Worm (Caenorhabditis elegans) whole organism, L3 larva: ENCODE results near the gene nhr-47.
A peak's percentile ranks its signal among the peaks of the same experiment; 100 is the strongest.

ENCODE experiments used
- ZK546.5 ChIP-seq: sonication (generic microtip); optimal IDR thresholded peaks from 2 replicates; lab custom pipeline; 2017; ENCODE audit warnings: missing biosample characterization, missing genetic modification characterization
- aly-2 ChIP-seq: fragments of 150-350 bp; optimal IDR thresholded peaks from 2 replicates; lab custom pipeline; 2014; ENCODE audit warnings: missing biosample characterization, missing genetic modification characterization
- ama-1 ChIP-seq: fragments of 150-350 bp; optimal IDR thresholded peaks from 2 replicates; lab custom pipeline; 2018
- ceh-16 ChIP-seq: sonication (generic microtip); optimal IDR thresholded peaks from 2 replicates; lab custom pipeline; 2017; ENCODE audit warnings: missing biosample characterization, missing genetic modification characterization
- ceh-28 ChIP-seq: fragments of 150-350 bp; optimal IDR thresholded peaks from 2 replicates; lab custom pipeline; 2014; ENCODE audit warnings: missing biosample characterization, missing genetic modification reagents, missing genetic modification characterization
- ceh-82 ChIP-seq: fragments of 150-350 bp; optimal IDR thresholded peaks from 2 replicates; lab custom pipeline; 2014; ENCODE audit warnings: missing biosample characterization, missing genetic modification characterization
- ceh-9 ChIP-seq: sonication (generic microtip); optimal IDR thresholded peaks from 2 replicates; lab custom pipeline; 2018; ENCODE audit warnings: missing biosample characterization, missing genetic modification characterization
- daf-12 ChIP-seq: fragments of 150-350 bp; optimal IDR thresholded peaks from 2 replicates; lab custom pipeline; 2014; ENCODE audit warnings: missing biosample characterization, missing genetic modification reagents, missing genetic modification characterization
- egl-27 ChIP-seq: sonication (generic microtip); optimal IDR thresholded peaks from 4 replicates; lab custom pipeline; 2017; ENCODE audit warnings: missing biosample characterization, missing genetic modification reagents, missing genetic modification characterization
- egl-5 ChIP-seq: fragments of 150-350 bp; optimal IDR thresholded peaks from 2 replicates; lab custom pipeline; 2017; ENCODE audit warnings: missing biosample characterization, missing genetic modification reagents, missing genetic modification characterization, inconsistent platforms
- elt-1 ChIP-seq: fragments of 150-350 bp; optimal IDR thresholded peaks from 2 replicates; lab custom pipeline; 2014; ENCODE audit warnings: missing biosample characterization, missing genetic modification characterization
- elt-2 ChIP-seq: sonication (generic microtip); optimal IDR thresholded peaks from 2 replicates; lab custom pipeline; 2016; ENCODE audit warnings: missing genetic modification reagents, mild to moderate bottlenecking, missing genetic modification characterization, missing compliant biosample characterization
- eor-1 ChIP-seq, 2 experiments: fragments of 150-350 bp; optimal IDR thresholded peaks; 2 replicates each; lab custom pipeline; 2014 to 2018; ENCODE audit warnings: missing biosample characterization in 2 of 2, missing genetic modification characterization in 2 of 2
- fkh-2 ChIP-seq: fragments of 150-350 bp; optimal IDR thresholded peaks from 2 replicates; lab custom pipeline; 2014; ENCODE audit warnings: missing biosample characterization, missing genetic modification reagents, missing genetic modification characterization
- fos-1 ChIP-seq: fragments of 150-350 bp; optimal IDR thresholded peaks from 2 replicates; lab custom pipeline; 2014; ENCODE audit warnings: missing biosample characterization, missing genetic modification characterization
- hmg-11 ChIP-seq: sonication (generic microtip); optimal IDR thresholded peaks from 2 replicates; lab custom pipeline; 2016; ENCODE audit warnings: missing genetic modification characterization, missing compliant biosample characterization
- jun-1 ChIP-seq: fragments of 150-350 bp; optimal IDR thresholded peaks from 2 replicates; lab custom pipeline; 2014; ENCODE audit warnings: missing biosample characterization, missing genetic modification reagents, missing genetic modification characterization
- lin-15B ChIP-seq: fragments of 150-350 bp; optimal IDR thresholded peaks from 2 replicates; lab custom pipeline; 2014; ENCODE audit warnings: missing biosample characterization, missing genetic modification characterization
- lin-39 ChIP-seq: fragments of 150-350 bp; optimal IDR thresholded peaks from 2 replicates; lab custom pipeline; 2018; ENCODE audit warnings: missing biosample characterization, missing genetic modification reagents, missing genetic modification characterization
- mdl-1 ChIP-seq: fragments of 150-350 bp; optimal IDR thresholded peaks from 2 replicates; lab custom pipeline; 2014; ENCODE audit warnings: missing biosample characterization, missing genetic modification characterization
- mml-1 ChIP-seq: fragments of 150-350 bp; sonication (generic microtip); optimal IDR thresholded peaks from 3 replicates; lab custom pipeline; 2014; ENCODE audit warnings: missing biosample characterization, missing genetic modification characterization
- nfya-1 ChIP-seq: sonication (generic microtip); optimal IDR thresholded peaks from 2 replicates; lab custom pipeline; 2017; ENCODE audit warnings: missing genetic modification characterization, mild to moderate bottlenecking, missing compliant biosample characterization, antibody characterized with exemption, moderate library complexity; ENCODE audit not compliant: insufficient read depth
- nhr-11 ChIP-seq: fragments of 150-350 bp; optimal IDR thresholded peaks from 2 replicates; lab custom pipeline; 2014; ENCODE audit warnings: missing biosample characterization, missing genetic modification characterization
- nhr-12 ChIP-seq: fragments of 150-350 bp; optimal IDR thresholded peaks from 2 replicates; lab custom pipeline; 2014; ENCODE audit warnings: missing biosample characterization, missing genetic modification characterization
- nhr-237 ChIP-seq: fragments of 150-350 bp; optimal IDR thresholded peaks from 2 replicates; lab custom pipeline; 2014; ENCODE audit warnings: missing biosample characterization, missing genetic modification characterization
- nhr-25 ChIP-seq: sonication (generic microtip); optimal IDR thresholded peaks from 2 replicates; lab custom pipeline; 2017; ENCODE audit warnings: missing biosample characterization, missing genetic modification characterization
- nhr-28 ChIP-seq: fragments of 150-350 bp; optimal IDR thresholded peaks from 2 replicates; lab custom pipeline; 2014; ENCODE audit warnings: missing biosample characterization, missing genetic modification characterization
- nhr-43 ChIP-seq: sonication (generic microtip); optimal IDR thresholded peaks from 2 replicates; lab custom pipeline; 2016; ENCODE audit warnings: mild to moderate bottlenecking, missing genetic modification characterization, missing compliant biosample characterization; ENCODE audit not compliant: poor library complexity, severe bottlenecking
- nhr-67 ChIP-seq: fragments of 150-350 bp; optimal IDR thresholded peaks from 2 replicates; lab custom pipeline; 2014; ENCODE audit warnings: missing biosample characterization, missing genetic modification characterization
- nhr-76 ChIP-seq: fragments of 150-350 bp; sonication (generic microtip); optimal IDR thresholded peaks from 5 replicates; lab custom pipeline; 2014; ENCODE audit warnings: missing biosample characterization, missing genetic modification characterization
- pha-4 ChIP-seq: fragments of 150-350 bp; optimal IDR thresholded peaks from 2 replicates; lab custom pipeline; 2014; ENCODE audit warnings: missing biosample characterization, missing genetic modification reagents, missing genetic modification characterization
- pqm-1 ChIP-seq: fragments of 150-350 bp; optimal IDR thresholded peaks from 2 replicates; lab custom pipeline; 2017; ENCODE audit warnings: missing biosample characterization, missing genetic modification characterization, inconsistent platforms
- sea-2 ChIP-seq: fragments of 150-350 bp; sonication (generic microtip); optimal IDR thresholded peaks from 4 replicates; lab custom pipeline; 2014; ENCODE audit warnings: missing biosample characterization, missing genetic modification reagents, missing genetic modification characterization
- tbx-2 ChIP-seq: sonication (generic microtip); optimal IDR thresholded peaks from 2 replicates; lab custom pipeline; 2016; ENCODE audit warnings: mild to moderate bottlenecking, missing genetic modification characterization, missing compliant biosample characterization
- unc-62 ChIP-seq: fragments of 150-350 bp; sonication (generic microtip); optimal IDR thresholded peaks from 4 replicates; lab custom pipeline; 2014; ENCODE audit warnings: missing biosample characterization, missing genetic modification reagents, missing genetic modification characterization
- zag-1 ChIP-seq: fragments of 150-350 bp; optimal IDR thresholded peaks from 2 replicates; lab custom pipeline; 2014; ENCODE audit warnings: missing biosample characterization, missing genetic modification characterization
- ztf-11 ChIP-seq: fragments of 150-350 bp; optimal IDR thresholded peaks from 2 replicates; lab custom pipeline; 2014; ENCODE audit warnings: missing biosample characterization, missing genetic modification characterization
- ztf-4 ChIP-seq: fragments of 150-350 bp; optimal IDR thresholded peaks from 2 replicates; lab custom pipeline; 2014; ENCODE audit warnings: missing biosample characterization, missing genetic modification characterization

Gene nhr-47

ce11 chrV:5533755-5534154 lies 28.7 kb downstream of the nhr-47 start, which contains the start of gene grl-1:
Gene grl-1, minus strand, starts transcription at chrV:5533855.
- TF ChIP-seq aly-2 (tag; lab: Kevin White, UChicago) (no peak), nhr-67 (tag; lab: Kevin White, UChicago) (no peak)

ce11 chrV:5535774-5536173 lies 30.7 kb downstream of the nhr-47 start, which contains the start of gene C24G6.8:
Gene C24G6.8, minus strand, starts transcription at chrV:5535874.
- no peak for TF ChIP-seq ceh-28 (tag; lab: Kevin White, UChicago)
- no peak for TF ChIP-seq sea-2 (GFP tag; lab: Kevin White, UChicago)
- TF ChIP-seq egl-27: no peak
- no peak for TF ChIP-seq jun-1 (tag; lab: Kevin White, UChicago)
- TF ChIP-seq eor-1 (tag; optimal IDR thresholded peaks at IDR 0.05; lab: Kevin White, UChicago): no peak
- TF ChIP-seq ztf-11 (tag; lab: Kevin White, UChicago): no peak
- no peak for TF ChIP-seq ZK546.5 (tag; lab: Kevin White, UChicago)
- TF ChIP-seq tbx-2 (tag; lab: Kevin White, UChicago): no peak
- no peak for TF ChIP-seq ceh-82 (tag; lab: Kevin White, UChicago)
- TF ChIP-seq ama-1 (lab: Kevin White, UChicago): no peak
- TF ChIP-seq nhr-25: no peak
- no peak for TF ChIP-seq mml-1 (tag; lab: Kevin White, UChicago)
- no peak for TF ChIP-seq aly-2 (tag; lab: Kevin White, UChicago)
- TF ChIP-seq nhr-12: no peak
- no peak for TF ChIP-seq ztf-4 (tag; lab: Kevin White, UChicago)
- no peak for TF ChIP-seq elt-1
- TF ChIP-seq nhr-11 (tag; lab: Kevin White, UChicago): no peak

ce11 chrV:5536240-5536811 lies 31.3 kb downstream of the nhr-47 start, which contains the start of the genes cox-16 and syp-2:
Gene cox-16, minus strand, starts transcription at chrV:5536243.
Gene syp-2, plus strand, starts transcription at chrV:5536487.
- no peak for TF ChIP-seq nhr-28 (tag; lab: Kevin White, UChicago)
- no peak for TF ChIP-seq elt-2 (tag; lab: Kevin White, UChicago)
- TF ChIP-seq lin-39: peak; percentile 9
- TF ChIP-seq pha-4 (tag; lab: Kevin White, UChicago): peak; percentile 23
- no peak for TF ChIP-seq elt-1
- TF ChIP-seq lin-15B (tag; lab: Kevin White, UChicago): peak; percentile 2
- TF ChIP-seq tbx-2 (tag; lab: Kevin White, UChicago): no peak

- TF ChIP-seq zag-1 (tag; lab: Kevin White, UChicago): no peak
- no peak for TF ChIP-seq ceh-16 (tag; lab: Kevin White, UChicago)
- no peak for TF ChIP-seq ztf-11 (tag; lab: Kevin White, UChicago)
- no peak for TF ChIP-seq ZK546.5 (tag; lab: Kevin White, UChicago)
- no peak for TF ChIP-seq sea-2 (GFP tag; lab: Kevin White, UChicago)
- TF ChIP-seq fkh-2 (tag; lab: Kevin White, UChicago): no peak
- TF ChIP-seq ceh-9 (tag; lab: Kevin White, UChicago): no peak
- no peak for TF ChIP-seq pqm-1 (tag; lab: Kevin White, UChicago)
- no peak for TF ChIP-seq nhr-237 (tag; lab: Kevin White, UChicago)
- TF ChIP-seq nhr-43: no peak
- TF ChIP-seq, all 47 proteins: peak for 0
Observed at ce11 chrV:5538500-5538899, 33.4 kb downstream of the nhr-47 start, which contains the start of gene cft-1. Gene cft-1, plus strand, starts transcription at chrV:5538800.

- TF ChIP-seq elt-2 (tag; lab: Kevin White, UChicago): peak; percentile 33
- TF ChIP-seq daf-12 (tag; lab: Kevin White, UChicago): no peak
- no peak for TF ChIP-seq lin-39
- peak; percentile 21 for TF ChIP-seq pqm-1 (tag; lab: Kevin White, UChicago)
Observed at ce11 chrV:5548051-5548450, 43.0 kb downstream of the nhr-47 start, which contains the start of gene ugt-48. Gene ugt-48, minus strand, starts transcription at chrV:5548062.

- no peak for TF ChIP-seq nhr-237 (tag; lab: Kevin White, UChicago)
- no peak for TF ChIP-seq nhr-67 (tag; lab: Kevin White, UChicago)
- TF ChIP-seq egl-5 (tag; lab: Kevin White, UChicago): no peak
- no peak for TF ChIP-seq nhr-12
- TF ChIP-seq elt-1: no peak
- no peak for TF ChIP-seq sea-2 (GFP tag; lab: Kevin White, UChicago)
- no peak for TF ChIP-seq mdl-1 (tag; lab: Kevin White, UChicago)
- no peak for TF ChIP-seq fos-1 (tag; lab: Kevin White, UChicago)
- TF ChIP-seq hmg-11: no peak
- no peak for TF ChIP-seq nhr-76 (tag; lab: Kevin White, UChicago)
- no peak for TF ChIP-seq fkh-2 (tag; lab: Kevin White, UChicago)
- no peak for TF ChIP-seq unc-62 (GFP tag; lab: Kevin White, UChicago)
- TF ChIP-seq ZK546.5 (tag; lab: Kevin White, UChicago): no peak
- TF ChIP-seq ztf-4 (tag; lab: Kevin White, UChicago): no peak
- no peak for TF ChIP-seq ceh-9 (tag; lab: Kevin White, UChicago)
- no peak for TF ChIP-seq nfya-1 (tag; lab: Kevin White, UChicago)
- TF ChIP-seq jun-1 (tag; lab: Kevin White, UChicago): no peak
- TF ChIP-seq, all 47 proteins: peak for 0
Observed at ce11 chrV:5548497-5548896, 43.4 kb downstream of the nhr-47 start.
